Worm (Caenorhabditis elegans) whole organism, L4 larva: Measurements from ENCODE around the gene ceh-23.

Experiments
- F10B5.3 ChIP-seq: sonication (generic microtip); optimal IDR thresholded peaks from 2 replicates; lab custom pipeline; 2016; ENCODE audit warnings: mild to moderate bottlenecking, missing genetic modification characterization, missing compliant biosample characterization
- F49E8.2 ChIP-seq: sonication (generic microtip); optimal IDR thresholded peaks from 2 replicates; lab custom pipeline; 2016; ENCODE audit warnings: missing compliant biosample characterization, mild to moderate bottlenecking, missing genetic modification characterization, borderline replicate concordance
- ZK546.5 ChIP-seq, 2 experiments: sonication (generic microtip); optimal IDR thresholded peaks; 2 replicates each; lab custom pipeline; 2017; ENCODE audit warnings: missing biosample characterization in 2 of 2, missing genetic modification characterization in 2 of 2
- ces-1 ChIP-seq: fragments of 150-350 bp; sonication (generic microtip); optimal IDR thresholded peaks from 4 replicates; lab custom pipeline; 2014; ENCODE audit warnings: missing biosample characterization, missing genetic modification reagents, missing genetic modification characterization
- lin-13 ChIP-seq: fragments of 150-350 bp; optimal IDR thresholded peaks from 2 replicates; lab custom pipeline; 2014; ENCODE audit warnings: missing biosample characterization, missing genetic modification reagents, missing genetic modification characterization
- lin-15B ChIP-seq: fragments of 150-350 bp; sonication (generic microtip); optimal IDR thresholded peaks from 3 replicates; lab custom pipeline; 2014; ENCODE audit warnings: missing biosample characterization, missing genetic modification characterization
- lin-39 ChIP-seq: fragments of 150-350 bp; optimal IDR thresholded peaks from 2 replicates; lab custom pipeline; 2014; ENCODE audit warnings: missing biosample characterization, missing genetic modification reagents, missing genetic modification characterization
- nhr-11 ChIP-seq: fragments of 150-350 bp; optimal IDR thresholded peaks from 2 replicates; lab custom pipeline; 2014; ENCODE audit warnings: missing biosample characterization, missing genetic modification characterization
- nhr-237 ChIP-seq: sonication (generic microtip); optimal IDR thresholded peaks from 2 replicates; lab custom pipeline; 2017; ENCODE audit warnings: missing biosample characterization, missing genetic modification characterization
- pha-4 ChIP-seq, 2 experiments: fragments of 150-350 bp in 1 of 2; fragments of 200-800 bp in 1 of 2; sonication (Bioruptor generic) in 1 of 2; IDR thresholded peaks in 1 of 2; optimal IDR thresholded peaks in 1 of 2; 2 replicates each; pipeline versions ENCODE4 v1.3.6 to Lab custom; 2014 to 2022; ENCODE audit warnings: missing genetic modification characterization in 2 of 2, missing genetic modification reagents in 2 of 2, missing biosample characterization in 1 of 2, missing compliant biosample characterization in 1 of 2
- snpc-1.2 ChIP-seq: fragments of 200-800 bp; sonication (Bioruptor generic); IDR thresholded peaks from 2 replicates; pipeline ENCODE4 v1.3.6; 2022; ENCODE audit warnings: missing genetic modification reagents, missing genetic modification characterization, missing compliant biosample characterization
- unc-62 ChIP-seq, 3 experiments: fragments of 150-350 bp in 1 of 3; sonication (generic microtip); optimal IDR thresholded peaks in 2 of 3; peaks in 1 of 3; 1 replicate in 1 of 3; 2 replicates in 2 of 3; lab custom pipeline; 2014 to 2017; ENCODE audit warnings: missing biosample characterization in 3 of 3, missing genetic modification characterization in 3 of 3, missing genetic modification reagents in 3 of 3, missing genotype in 1 of 3
- zip-2 ChIP-seq: fragments of 150-350 bp; optimal IDR thresholded peaks from 2 replicates; lab custom pipeline; 2014; ENCODE audit warnings: missing biosample characterization, missing genetic modification characterization

DNA sequence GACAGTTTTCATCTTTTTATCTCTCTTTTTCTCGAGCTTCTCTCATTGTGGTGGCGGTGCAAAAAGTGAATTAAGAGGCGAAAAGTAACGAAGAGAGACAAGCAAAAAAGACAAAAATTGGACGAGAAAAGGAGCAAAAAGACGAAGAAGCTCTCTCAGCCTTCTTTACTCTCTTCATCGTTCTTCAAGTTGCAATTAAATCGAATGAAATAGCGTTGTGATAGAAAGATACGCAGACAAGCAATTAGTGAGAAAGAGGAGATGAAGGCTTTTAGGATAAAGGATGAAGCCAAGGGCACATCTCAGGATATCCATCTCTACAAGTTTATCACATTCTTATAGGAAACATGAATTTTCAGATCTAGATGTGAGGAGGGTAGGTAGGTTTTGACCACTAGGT is 8.8 kb downstream of the ceh-23 start:
- TF ChIP-seq lin-13, result no peak
- no peak for TF ChIP-seq F10B5.3 (tag; lab: Kevin White, UChicago)
- no peak for TF ChIP-seq ZK546.5 (tag; optimal IDR thresholded peaks at IDR 0.05; lab: Kevin White, UChicago)
- no peak for TF ChIP-seq lin-15B (tag; lab: Kevin White, UChicago)
- TF ChIP-seq nhr-237, result no peak
- no peak for TF ChIP-seq zip-2 (tag; lab: Kevin White, UChicago)
- no peak for TF ChIP-seq unc-62 (GFP tag; optimal IDR thresholded peaks at IDR 0.05 in 1 of 2; lab: Kevin White, UChicago)
- TF ChIP-seq unc-62 (tag; optimal IDR thresholded peaks at IDR 0.05; lab: Kevin White, UChicago), result no peak
- no peak for TF ChIP-seq snpc-1.2
- no peak for TF ChIP-seq pha-4 (GFP tag; IDR thresholded peaks at IDR 0.05; lab: Robert Waterston, UW)
- no peak for TF ChIP-seq pha-4 (tag; optimal IDR thresholded peaks at IDR 0.05; lab: Kevin White, UChicago)
- no peak for TF ChIP-seq nhr-11 (tag; lab: Kevin White, UChicago)
- TF ChIP-seq ces-1 (GFP tag; lab: Kevin White, UChicago), result no peak
- no peak for TF ChIP-seq F49E8.2 (tag; lab: Kevin White, UChicago)
- TF ChIP-seq lin-39, result no peak
